Worm (Caenorhabditis elegans) whole organism, mixed stage, embryonic: Measurements from ENCODE around the gene C03H5.6.

Source experiments
- M03D4.4 ChIP-seq: sonication (generic microtip); optimal IDR thresholded peaks from 2 replicates; lab custom pipeline; 2017; ENCODE audit warnings: mild to moderate bottlenecking, missing genetic modification characterization, missing compliant biosample characterization
- ceh-39 ChIP-seq: fragments of 150-350 bp; optimal IDR thresholded peaks from 2 replicates; lab custom pipeline; 2014; ENCODE audit warnings: missing biosample characterization, missing genetic modification characterization
- hlh-1 ChIP-seq: fragments of 150-350 bp; optimal IDR thresholded peaks from 2 replicates; lab custom pipeline; 2014; ENCODE audit warnings: missing biosample characterization, missing genetic modification reagents, missing genetic modification characterization
- lsy-2 ChIP-seq: fragments of 150-350 bp; optimal IDR thresholded peaks from 2 replicates; lab custom pipeline; 2014; ENCODE audit warnings: missing biosample characterization, missing genetic modification characterization
- pha-4 ChIP-seq: fragments of 150-350 bp; optimal IDR thresholded peaks from 2 replicates; lab custom pipeline; 2018; ENCODE audit warnings: missing biosample characterization, missing genetic modification reagents, missing genetic modification characterization
- unc-120 ChIP-seq: sonication (generic microtip); optimal IDR thresholded peaks from 2 replicates; lab custom pipeline; 2017; ENCODE audit warnings: missing genetic modification characterization, missing compliant biosample characterization; ENCODE audit not compliant: poor library complexity, severe bottlenecking
- ztf-11 ChIP-seq: fragments of 150-350 bp; optimal IDR thresholded peaks from 2 replicates; lab custom pipeline; 2014; ENCODE audit warnings: missing biosample characterization, missing genetic modification characterization

DNA sequence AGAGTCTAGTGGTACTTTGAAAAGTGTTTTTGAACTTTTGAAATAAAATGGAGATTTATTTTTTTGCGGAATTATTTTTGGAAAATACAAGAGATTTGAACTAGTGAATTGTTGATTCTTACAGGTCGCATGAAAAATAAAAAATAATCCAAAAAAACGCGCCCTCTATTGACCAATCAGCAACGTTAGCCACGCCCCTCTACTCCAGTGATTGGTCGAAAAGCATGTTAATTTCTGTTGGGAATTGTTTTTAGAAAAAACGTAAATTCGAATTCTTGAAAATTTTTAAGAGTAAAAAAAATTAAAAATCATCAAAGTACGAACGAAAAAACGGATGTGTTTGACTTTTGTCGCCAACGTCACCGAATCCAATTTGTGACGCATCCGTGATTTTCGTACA is 28.8 kb downstream of the C03H5.6 start:
- TF ChIP-seq lsy-2 (no peak), ztf-11 (tag; lab: Kevin White, UChicago) (no peak), ceh-39 (tag; lab: Kevin White, UChicago) (no peak), unc-120 (no peak), pha-4 (tag; lab: Kevin White, UChicago) (no peak), hlh-1 (tag; lab: Kevin White, UChicago) (no peak), M03D4.4 (tag; lab: Kevin White, UChicago) (no peak)
